Worm (Caenorhabditis elegans) whole organism, mixed stage, embryonic: ENCODE measurements around the gene gtf-2E2.

Source experiments
- ces-1 ChIP-seq: fragments of 150-350 bp; optimal IDR thresholded peaks from 2 replicates; lab custom pipeline; 2014; ENCODE audit warnings: missing biosample characterization, missing genetic modification reagents, missing genetic modification characterization
- lsy-2 ChIP-seq: fragments of 150-350 bp; optimal IDR thresholded peaks from 2 replicates; lab custom pipeline; 2014; ENCODE audit warnings: missing biosample characterization, missing genetic modification characterization
- mep-1 ChIP-seq: fragments of 150-350 bp; optimal IDR thresholded peaks from 2 replicates; lab custom pipeline; 2017; ENCODE audit warnings: missing biosample characterization, missing genetic modification reagents, missing genetic modification characterization, inconsistent platforms
- nhr-12 ChIP-seq: fragments of 150-350 bp; optimal IDR thresholded peaks from 2 replicates; lab custom pipeline; 2014; ENCODE audit warnings: missing biosample characterization, missing genetic modification characterization
- nhr-237 ChIP-seq: fragments of 150-350 bp; optimal IDR thresholded peaks from 2 replicates; lab custom pipeline; 2014; ENCODE audit warnings: missing biosample characterization, missing genetic modification characterization
- pha-4 ChIP-seq: fragments of 150-350 bp; optimal IDR thresholded peaks from 2 replicates; lab custom pipeline; 2018; ENCODE audit warnings: missing biosample characterization, missing genetic modification reagents, missing genetic modification characterization
- sptf-1 ChIP-seq: sonication (generic microtip); optimal IDR thresholded peaks from 2 replicates; lab custom pipeline; 2017; ENCODE audit warnings: mild to moderate bottlenecking, missing genetic modification characterization, moderate library complexity, missing compliant biosample characterization
- tbx-8 ChIP-seq: fragments of 200-800 bp; sonication (Bioruptor generic); optimal IDR thresholded peaks from 2 replicates; lab custom pipeline; 2018; ENCODE audit warnings: mild to moderate bottlenecking, missing genetic modification characterization, moderate library complexity, missing compliant biosample characterization
- unc-120 ChIP-seq: sonication (generic microtip); optimal IDR thresholded peaks from 2 replicates; lab custom pipeline; 2017; ENCODE audit warnings: missing genetic modification characterization, missing compliant biosample characterization; ENCODE audit not compliant: poor library complexity, severe bottlenecking
- unc-62 ChIP-seq: fragments of 150-350 bp; optimal IDR thresholded peaks from 2 replicates; lab custom pipeline; 2014; ENCODE audit warnings: missing biosample characterization, missing genetic modification reagents, missing genetic modification characterization
- zip-8 ChIP-seq: fragments of 150-350 bp; optimal IDR thresholded peaks from 2 replicates; lab custom pipeline; 2014; ENCODE audit warnings: missing biosample characterization, missing genetic modification characterization
- ztf-11 ChIP-seq: fragments of 150-350 bp; optimal IDR thresholded peaks from 2 replicates; lab custom pipeline; 2014; ENCODE audit warnings: missing biosample characterization, missing genetic modification characterization

- TF ChIP-seq mep-1 (tag; lab: Kevin White, UChicago): no peak
- no peak for TF ChIP-seq sptf-1 (tag; lab: Kevin White, UChicago)
- TF ChIP-seq ztf-11 (tag; lab: Kevin White, UChicago): no peak
- no peak for TF ChIP-seq tbx-8
- no peak for TF ChIP-seq pha-4
- TF ChIP-seq ces-1 (GFP tag; lab: Kevin White, UChicago): no peak
- TF ChIP-seq nhr-12: no peak
- TF ChIP-seq nhr-237 (tag; lab: Kevin White, UChicago): no peak
- no peak for TF ChIP-seq lsy-2 (tag; lab: Kevin White, UChicago)
- TF ChIP-seq unc-120 (tag; lab: Kevin White, UChicago): no peak
- no peak for TF ChIP-seq zip-8 (tag; lab: Kevin White, UChicago)
- no peak for TF ChIP-seq unc-62 (GFP tag; lab: Kevin White, UChicago)
These were observed 40.4 kb upstream of the gtf-2E2 start, which contains the start of gene ints-7 for ce11 chrII:11582698-11583097.
